Worm (Caenorhabditis elegans) whole organism, early embryonic: ENCODE data around the gene F33H12.7.

Source experiments
- aly-1 ChIP-seq: sonication (generic microtip); optimal IDR thresholded peaks from 2 replicates; lab custom pipeline; 2016; ENCODE audit warnings: missing genetic modification characterization, missing compliant biosample characterization
- ama-1 ChIP-seq: fragments of 150-350 bp; optimal IDR thresholded peaks from 2 replicates; lab custom pipeline; 2014
- ceh-13 ChIP-seq: fragments of 200-800 bp; sonication (Bioruptor generic); optimal IDR thresholded peaks from 2 replicates; lab custom pipeline; 2018; ENCODE audit warnings: mild to moderate bottlenecking, missing genetic modification characterization, missing compliant biosample characterization
- ets-7 ChIP-seq: sonication (generic microtip); optimal IDR thresholded peaks from 2 replicates; lab custom pipeline; 2016; ENCODE audit warnings: missing genotype, missing genetic modification characterization, missing compliant biosample characterization
- flt-1 ChIP-seq: fragments of 200-800 bp; sonication (Bioruptor generic); IDR thresholded peaks from 2 replicates; pipeline ENCODE4 v1.3.6; 2022; ENCODE audit warnings: missing genetic modification characterization, missing compliant biosample characterization
- hmbx-1 ChIP-seq: sonication (generic microtip); optimal IDR thresholded peaks from 2 replicates; lab custom pipeline; 2016; ENCODE audit warnings: mild to moderate bottlenecking, missing genetic modification characterization, missing compliant biosample characterization
- hmg-4 ChIP-seq: fragments of 200-800 bp; sonication (Bioruptor generic); optimal IDR thresholded peaks from 2 replicates; lab custom pipeline; 2018; ENCODE audit warnings: mild to moderate bottlenecking, missing genetic modification characterization, missing compliant biosample characterization
- hnd-1 ChIP-seq: sonication (generic microtip); optimal IDR thresholded peaks from 2 replicates; lab custom pipeline; 2016; ENCODE audit warnings: missing genetic modification characterization, missing compliant biosample characterization
- scrt-1 ChIP-seq: fragments of 200-800 bp; sonication (Bioruptor generic); IDR thresholded peaks from 2 replicates; pipeline ENCODE4 v1.3.6; 2022; ENCODE audit warnings: missing genetic modification characterization, missing compliant biosample characterization
- tbx-11 ChIP-seq: fragments of 200-800 bp; sonication (Bioruptor generic); IDR thresholded peaks from 2 replicates; pipeline ENCODE4 v1.3.6; 2022; ENCODE audit warnings: missing genetic modification characterization, missing compliant biosample characterization
- tbx-37 ChIP-seq: fragments of 200-800 bp; sonication (Bioruptor generic); conservative IDR thresholded peaks from 2 replicates; pipeline ENCODE4 v1.3.6; 2022; ENCODE audit warnings: missing genetic modification reagents, missing genetic modification characterization, missing compliant biosample characterization
- tra-4 ChIP-seq: sonication (generic microtip); optimal IDR thresholded peaks from 2 replicates; lab custom pipeline; 2017; ENCODE audit warnings: missing genetic modification characterization, missing compliant biosample characterization

DNA sequence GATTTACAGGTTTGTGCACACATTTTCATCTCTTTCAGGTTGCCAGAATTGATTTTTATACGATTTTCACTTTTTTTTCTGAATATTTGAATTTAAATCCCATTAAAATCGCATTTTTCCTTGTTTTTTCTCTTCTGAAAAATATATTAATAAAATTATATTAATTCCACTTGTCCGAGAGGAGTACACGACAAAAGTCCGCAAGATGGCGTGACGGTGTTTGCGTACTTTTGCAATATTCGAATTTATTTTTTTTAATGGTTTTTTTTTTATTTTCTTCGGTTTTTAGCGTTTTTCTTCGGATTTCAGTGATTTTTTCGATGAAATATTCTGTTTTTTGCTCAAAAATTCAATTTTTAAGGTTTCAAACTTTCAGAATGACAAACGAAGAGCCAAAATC lies 21.8 kb downstream of the F33H12.7 start, which contains the start of gene usp-39:
- TF ChIP-seq tbx-11 (GFP tag; lab: Robert Waterston, UW) (no peak), ama-1 (lab: Kevin White, UChicago) (no peak), hmg-4 (GFP tag; lab: Kevin White, UChicago) (no peak), hmbx-1 (no peak), tbx-37 (GFP tag; lab: Robert Waterston, UW) (no peak), ets-7 (no peak), scrt-1 (GFP tag; lab: Robert Waterston, UW) (no peak), hnd-1 (tag; lab: Kevin White, UChicago) (no peak), flt-1 (GFP tag; lab: Robert Waterston, UW) (no peak), aly-1 (tag; lab: Kevin White, UChicago) (no peak), ceh-13 (GFP tag; lab: Kevin White, UChicago) (no peak), tra-4 (tag; lab: Kevin White, UChicago) (no peak)
